Fruit fly (Drosophila melanogaster): Measurements from ENCODE around the gene Ance.

Ance gene

DNA sequence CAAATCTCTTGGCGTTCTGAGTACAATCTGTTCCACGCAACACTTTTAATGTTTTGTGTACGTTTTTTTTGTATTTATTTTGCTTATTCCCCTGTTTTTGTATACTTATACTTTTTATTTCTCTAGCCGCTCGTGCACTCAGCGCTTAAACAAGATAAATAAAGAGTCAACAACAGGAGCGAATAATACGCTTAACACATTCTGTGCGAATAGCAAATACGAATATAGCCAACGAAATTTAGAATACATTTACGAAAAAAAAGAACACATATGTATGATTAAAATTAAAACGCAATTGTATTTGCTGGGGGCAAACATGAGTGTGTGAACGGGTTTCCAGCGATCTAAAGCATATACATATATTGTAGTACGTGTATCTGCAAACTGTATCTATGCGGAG lies 23.5 kb upstream of the Ance start (continued):
- peak; percentile 35 for TF ChIP-seq mam (GFP tag; optimal IDR thresholded peaks at IDR 0.05)
- no peak for TF ChIP-seq Bteb2 (GFP tag; optimal IDR thresholded peaks at IDR 0.05)
- no peak for TF ChIP-seq CG8924 (tag; optimal IDR thresholded peaks at IDR 0.05)
- TF ChIP-seq crol (GFP tag; IDR thresholded peaks at IDR 0.05): no peak
- TF ChIP-seq Spps (tag; optimal IDR thresholded peaks at IDR 0.05): no peak
- no peak for TF ChIP-seq NC2α (GFP tag; optimal IDR thresholded peaks at IDR 0.05)
- TF ChIP-seq CoRest (tag; optimal IDR thresholded peaks at IDR 0.05): peak; percentile 18
- TF ChIP-seq CG5953 (GFP tag; IDR thresholded peaks at IDR 0.05): no peak
- TF ChIP-seq Xbp1 (GFP tag; optimal IDR thresholded peaks at IDR 0.05): no peak
- TF ChIP-seq CG10209 (GFP tag; optimal IDR thresholded peaks at IDR 0.05): peak; percentile 27
- no peak for TF ChIP-seq CG11560 (tag; IDR thresholded peaks at IDR 0.05)
- TF ChIP-seq knrl (GFP tag; IDR thresholded peaks at IDR 0.05; ENCODE audit: partially characterized antibody): no peak
- no peak for TF ChIP-seq CG33557 (GFP tag; optimal IDR thresholded peaks at IDR 0.05)
- TF ChIP-seq CG12942 (GFP tag; optimal IDR thresholded peaks at IDR 0.05): no peak
- TF ChIP-seq ranshi (GFP tag; IDR thresholded peaks at IDR 0.05): no peak
- no peak for TF ChIP-seq CG3163 (GFP tag; optimal IDR thresholded peaks at IDR 0.05)
- no peak for TF ChIP-seq ro (GFP tag; IDR thresholded peaks at IDR 0.05)
- no peak for TF ChIP-seq pnt (GFP tag; optimal IDR thresholded peaks at IDR 0.05)
- no peak for TF ChIP-seq Abd-B (GFP tag; optimal IDR thresholded peaks at IDR 0.05)
- TF ChIP-seq B-H1 (GFP tag; IDR thresholded peaks at IDR 0.05): no peak
- TF ChIP-seq grn (GFP tag; optimal IDR thresholded peaks at IDR 0.05): no peak
- TF ChIP-seq CG3065 (GFP tag; optimal IDR thresholded peaks at IDR 0.05): no peak
- TF ChIP-seq CG12236 (GFP tag; optimal IDR thresholded peaks at IDR 0.05): no peak
- TF ChIP-seq Taf1 (GFP tag; IDR thresholded peaks at IDR 0.05): no peak
- TF ChIP-seq CG32772 (GFP tag; IDR thresholded peaks at IDR 0.05): no peak
- no peak for TF ChIP-seq sima (GFP tag; optimal IDR thresholded peaks at IDR 0.05)
- no peak for TF ChIP-seq CG10147 (GFP tag; optimal IDR thresholded peaks at IDR 0.05)
- no peak for TF ChIP-seq CG13296 (GFP tag; optimal IDR thresholded peaks at IDR 0.05)
- TF ChIP-seq insv (GFP tag; optimal IDR thresholded peaks at IDR 0.05): no peak
- TF ChIP-seq trem (tag; optimal IDR thresholded peaks at IDR 0.05): no peak
- no peak for TF ChIP-seq klu (GFP tag; IDR thresholded peaks at IDR 0.05)
- no peak for TF ChIP-seq Mes4 (GFP tag; optimal IDR thresholded peaks at IDR 0.05)
- no peak for TF ChIP-seq CG14965 (GFP tag; optimal IDR thresholded peaks at IDR 0.05; ENCODE audit: borderline replicate concordance)
- no peak for TF ChIP-seq Lpt (GFP tag; optimal IDR thresholded peaks at IDR 0.05)
- TF ChIP-seq slp2 (GFP tag; optimal IDR thresholded peaks at IDR 0.05): no peak
- TF ChIP-seq CG10565 (GFP tag; optimal IDR thresholded peaks at IDR 0.05): no peak
- no peak for TF ChIP-seq pzg (GFP tag; optimal IDR thresholded peaks at IDR 0.05)
- TF ChIP-seq CG15696 (tag; optimal IDR thresholded peaks at IDR 0.05): no peak
- TF ChIP-seq hbn (GFP tag; IDR thresholded peaks at IDR 0.05; ENCODE audit: partially characterized antibody): no peak
- TF ChIP-seq CG4707 (GFP tag; optimal IDR thresholded peaks at IDR 0.05): no peak
- no peak for TF ChIP-seq CG34224 (GFP tag; IDR thresholded peaks at IDR 0.05; ENCODE audit: partially characterized antibody)
- TF ChIP-seq CG4282 (GFP tag; optimal IDR thresholded peaks at IDR 0.05): no peak
- TF ChIP-seq MTF-1 (GFP tag; optimal IDR thresholded peaks at IDR 0.05; ENCODE audit: borderline replicate concordance): no peak
- peak; percentile 21 for TF ChIP-seq CG12659 (GFP tag; optimal IDR thresholded peaks at IDR 0.05)
- no peak for TF ChIP-seq CG17612 (GFP tag; IDR thresholded peaks at IDR 0.05)
- TF ChIP-seq Deaf1 (tag; optimal IDR thresholded peaks at IDR 0.05): no peak
- TF ChIP-seq CG16779 (GFP tag; IDR thresholded peaks at IDR 0.05): no peak
- TF ChIP-seq Doc3 (GFP tag; IDR thresholded peaks at IDR 0.05; ENCODE audit: partially characterized antibody): no peak
- no peak for TF ChIP-seq sisA (GFP tag; IDR thresholded peaks at IDR 0.05)
- TF ChIP-seq dimm (GFP tag; IDR thresholded peaks at IDR 0.05): no peak
- no peak for TF ChIP-seq Dll (GFP tag; IDR thresholded peaks at IDR 0.05; ENCODE audit: partially characterized antibody)
- no peak for TF ChIP-seq HLHmδ (GFP tag; optimal IDR thresholded peaks at IDR 0.05)

All from whole organism, embryonic.